Fruit fly (Drosophila melanogaster) whole organism, pupa: Measurements from ENCODE around the gene aph-1.

Source experiments
- CG10348 ChIP-seq: fragments of 200-800 bp; sonication (Bioruptor generic); IDR thresholded peaks from 2 replicates; pipeline ENCODE4 v1.3.6; 2022; ENCODE audit warnings: missing biosample characterization, missing genetic modification characterization
- CG13204 ChIP-seq: fragments of 200-800 bp; sonication (Bioruptor generic); optimal IDR thresholded peaks from 2 replicates; lab custom pipeline; 2018; ENCODE audit warnings: missing biosample characterization, mild to moderate bottlenecking, missing genetic modification characterization, moderate library complexity
- CG14655 ChIP-seq: fragments of 200-800 bp; sonication (Bioruptor generic); optimal IDR thresholded peaks from 3 replicates; lab custom pipeline; 2017; ENCODE audit warnings: mild to moderate bottlenecking, missing biosample characterization, missing genetic modification reagents, missing genetic modification characterization
- CG15710 ChIP-seq: fragments of 200-800 bp; sonication (Bioruptor generic); optimal IDR thresholded peaks from 2 replicates; lab custom pipeline; 2018; ENCODE audit warnings: missing biosample characterization, mild to moderate bottlenecking, missing genetic modification characterization, moderate library complexity
- CG17806 ChIP-seq: fragments of 200-800 bp; sonication (Bioruptor generic); optimal IDR thresholded peaks from 2 replicates; lab custom pipeline; 2018; ENCODE audit warnings: missing biosample characterization, mild to moderate bottlenecking, missing genetic modification characterization, moderate library complexity
- CG34367 ChIP-seq: fragments of 200-800 bp; sonication (Bioruptor generic); optimal IDR thresholded peaks from 2 replicates; lab custom pipeline; 2018; ENCODE audit warnings: missing biosample characterization, mild to moderate bottlenecking, missing genetic modification characterization
- CG8159 ChIP-seq: fragments of 200-800 bp; sonication (Bioruptor generic); optimal IDR thresholded peaks from 3 replicates; lab custom pipeline; 2018; ENCODE audit warnings: missing biosample characterization, mild to moderate bottlenecking, missing genetic modification characterization, moderate library complexity
- CG8301 ChIP-seq: fragments of 200-800 bp; sonication (Bioruptor generic); optimal IDR thresholded peaks from 2 replicates; lab custom pipeline; 2018; ENCODE audit warnings: missing biosample characterization, mild to moderate bottlenecking, missing genetic modification characterization
- CG9948 ChIP-seq: fragments of 200-800 bp; sonication (Bioruptor generic); optimal IDR thresholded peaks from 2 replicates; lab custom pipeline; 2018; ENCODE audit warnings: missing biosample characterization, mild to moderate bottlenecking, missing genetic modification characterization, moderate library complexity
- D1 ChIP-seq: fragments of 200-800 bp; sonication (Bioruptor generic); optimal IDR thresholded peaks from 2 replicates; lab custom pipeline; 2018; ENCODE audit warnings: missing biosample characterization, mild to moderate bottlenecking, missing genetic modification characterization, moderate library complexity
- Snoo ChIP-seq: fragments of 200-800 bp; sonication (Bioruptor generic); optimal IDR thresholded peaks from 3 replicates; lab custom pipeline; 2017; ENCODE audit warnings: missing biosample characterization, mild to moderate bottlenecking, missing genetic modification characterization, inconsistent platforms
- fd96Ca ChIP-seq: fragments of 200-800 bp; sonication (Bioruptor generic); IDR thresholded peaks from 3 replicates; pipeline ENCODE4 v1.3.6; 2022; ENCODE audit warnings: missing biosample characterization, missing genetic modification characterization
- rn ChIP-seq: fragments of 200-800 bp; sonication (Bioruptor generic); IDR thresholded peaks from 2 replicates; pipeline ENCODE4 v1.3.6; 2022; ENCODE audit warnings: missing biosample characterization, missing genetic modification characterization

DNA sequence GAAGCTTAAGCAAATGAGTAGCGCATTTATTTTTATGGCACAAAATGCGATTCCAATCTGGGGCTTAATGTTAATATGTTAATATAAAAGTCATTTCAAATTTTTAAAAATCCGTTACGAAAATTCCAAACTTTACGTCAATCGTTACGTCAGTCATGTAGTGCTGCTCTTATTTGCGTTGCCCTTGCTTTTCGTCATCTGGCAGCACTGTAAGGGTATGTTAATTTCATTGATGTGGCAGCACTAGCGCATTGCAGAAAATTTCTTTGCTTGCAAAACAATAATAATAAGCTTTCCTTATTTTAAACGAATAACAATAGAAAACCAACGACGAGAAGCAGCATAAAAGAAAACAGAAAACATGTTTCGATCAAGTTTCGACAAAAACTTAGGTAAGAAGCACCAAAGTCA is 26.2 kb upstream of the aph-1 start, which contains the start of gene Hrs:
- no peak for TF ChIP-seq CG8301 (tag; lab: Kevin White, UChicago)
- TF ChIP-seq CG9948 (tag; lab: Kevin White, UChicago): no peak
- no peak for TF ChIP-seq fd96Ca (GFP tag; lab: Robert Waterston, UW)
- TF ChIP-seq CG34367 (tag; lab: Kevin White, UChicago): no peak
- TF ChIP-seq CG13204 (GFP tag; lab: Kevin White, UChicago): no peak
- no peak for TF ChIP-seq D1
- TF ChIP-seq CG10348 (GFP tag; lab: Robert Waterston, UW): no peak
- no peak for TF ChIP-seq CG17806
- no peak for TF ChIP-seq CG15710
- TF ChIP-seq rn: no peak
- TF ChIP-seq CG8159: no peak
- no peak for TF ChIP-seq Snoo (tag; lab: Kevin White, UChicago)
- no peak for TF ChIP-seq CG14655 (GFP tag; lab: Kevin White, UChicago)
